Worm (Caenorhabditis elegans) whole organism, L2 larva: ENCODE data around the gene mrpl-46.

Experiments
- C34F6.9 ChIP-seq: fragments of 150-350 bp; optimal IDR thresholded peaks from 2 replicates; lab custom pipeline; 2014; ENCODE audit warnings: missing biosample characterization, missing genetic modification characterization
- F13H6.1 ChIP-seq: sonication (generic microtip); optimal IDR thresholded peaks from 2 replicates; lab custom pipeline; 2016; ENCODE audit warnings: missing genetic modification characterization, missing compliant biosample characterization
- R02D3.7 ChIP-seq: fragments of 150-350 bp; optimal IDR thresholded peaks from 2 replicates; lab custom pipeline; 2014; ENCODE audit warnings: missing biosample characterization, missing genetic modification characterization
- Y55F3AM.14 ChIP-seq: fragments of 200-800 bp; sonication (Bioruptor generic); optimal IDR thresholded peaks from 2 replicates; lab custom pipeline; 2018; ENCODE audit warnings: mild to moderate bottlenecking, missing genetic modification characterization, missing compliant biosample characterization
- ZK546.5 ChIP-seq: sonication (generic microtip); optimal IDR thresholded peaks from 2 replicates; lab custom pipeline; 2017; ENCODE audit warnings: missing biosample characterization, missing genetic modification characterization
- alr-1 ChIP-seq: fragments of 150-350 bp; optimal IDR thresholded peaks from 2 replicates; lab custom pipeline; 2014; ENCODE audit warnings: missing biosample characterization, missing genetic modification characterization
- aly-2 ChIP-seq: fragments of 150-350 bp; optimal IDR thresholded peaks from 2 replicates; lab custom pipeline; 2014; ENCODE audit warnings: missing biosample characterization, missing genetic modification characterization
- ama-1 ChIP-seq: fragments of 150-350 bp; optimal IDR thresholded peaks from 2 replicates; lab custom pipeline; 2018; ENCODE audit warnings: inconsistent platforms
- blmp-1 ChIP-seq: sonication (generic microtip); optimal IDR thresholded peaks from 2 replicates; lab custom pipeline; 2017; ENCODE audit warnings: missing genetic modification characterization, mild to moderate bottlenecking, missing compliant biosample characterization, antibody characterized with exemption, moderate library complexity; ENCODE audit not compliant: insufficient read depth
- ceh-16 ChIP-seq: fragments of 150-350 bp; optimal IDR thresholded peaks from 2 replicates; lab custom pipeline; 2014; ENCODE audit warnings: missing biosample characterization, missing genetic modification characterization
- crh-2 ChIP-seq: sonication (generic microtip); optimal IDR thresholded peaks from 2 replicates; lab custom pipeline; 2017; ENCODE audit warnings: missing biosample characterization, missing genetic modification characterization
- egl-27 ChIP-seq: sonication (generic microtip); optimal IDR thresholded peaks from 3 replicates; lab custom pipeline; 2017; ENCODE audit warnings: missing biosample characterization, missing genetic modification reagents, missing genetic modification characterization
- elt-1 ChIP-seq: fragments of 150-350 bp; optimal IDR thresholded peaks from 2 replicates; lab custom pipeline; 2014; ENCODE audit warnings: missing biosample characterization, missing genetic modification characterization
- fos-1 ChIP-seq: fragments of 150-350 bp; optimal IDR thresholded peaks from 2 replicates; lab custom pipeline; 2014; ENCODE audit warnings: missing biosample characterization, missing genetic modification characterization
- lin-11 ChIP-seq: fragments of 150-350 bp; sonication (generic microtip); optimal IDR thresholded peaks from 2 replicates; lab custom pipeline; 2014; ENCODE audit warnings: missing biosample characterization, missing genetic modification characterization, inconsistent platforms, mixed read lengths
- lin-13 ChIP-seq: fragments of 150-350 bp; optimal IDR thresholded peaks from 2 replicates; lab custom pipeline; 2014; ENCODE audit warnings: missing biosample characterization, missing genetic modification reagents, missing genetic modification characterization
- lin-39 ChIP-seq: fragments of 150-350 bp; optimal IDR thresholded peaks from 2 replicates; lab custom pipeline; 2014; ENCODE audit warnings: missing biosample characterization, missing genetic modification reagents, missing genetic modification characterization
- lsy-2 ChIP-seq, 2 experiments: fragments of 150-350 bp in 1 of 2; sonication (generic microtip) in 1 of 2; optimal IDR thresholded peaks; 2 replicates each; lab custom pipeline; 2014 to 2017; ENCODE audit warnings: missing biosample characterization in 2 of 2, missing genetic modification characterization in 2 of 2
- mab-5 ChIP-seq: fragments of 150-350 bp; optimal IDR thresholded peaks from 2 replicates; lab custom pipeline; 2014; ENCODE audit warnings: missing biosample characterization, missing genetic modification characterization
- mbf-1 ChIP-seq: sonication (generic microtip); optimal IDR thresholded peaks from 2 replicates; lab custom pipeline; 2017; ENCODE audit warnings: missing biosample characterization, missing genetic modification characterization
- nhr-10 ChIP-seq: sonication (generic microtip); optimal IDR thresholded peaks from 2 replicates; lab custom pipeline; 2017; ENCODE audit warnings: missing biosample characterization, missing genetic modification characterization
- nhr-12 ChIP-seq: fragments of 150-350 bp; optimal IDR thresholded peaks from 2 replicates; lab custom pipeline; 2014; ENCODE audit warnings: missing biosample characterization, missing genetic modification characterization
- nhr-129 ChIP-seq: fragments of 150-350 bp; optimal IDR thresholded peaks from 2 replicates; lab custom pipeline; 2014; ENCODE audit warnings: missing biosample characterization, missing genetic modification characterization
- nhr-21 ChIP-seq: fragments of 150-350 bp; optimal IDR thresholded peaks from 2 replicates; lab custom pipeline; 2014; ENCODE audit warnings: missing biosample characterization, missing genetic modification characterization
- nhr-237 ChIP-seq: fragments of 150-350 bp; optimal IDR thresholded peaks from 2 replicates; lab custom pipeline; 2014; ENCODE audit warnings: missing biosample characterization, missing genetic modification characterization
- nhr-25 ChIP-seq: fragments of 150-350 bp; sonication (generic microtip); optimal IDR thresholded peaks from 3 replicates; lab custom pipeline; 2014; ENCODE audit warnings: missing biosample characterization, missing genetic modification characterization
- nhr-6 ChIP-seq: fragments of 150-350 bp; optimal IDR thresholded peaks from 2 replicates; lab custom pipeline; 2014; ENCODE audit warnings: missing biosample characterization, missing genetic modification characterization
- nhr-77 ChIP-seq: fragments of 150-350 bp; optimal IDR thresholded peaks from 2 replicates; lab custom pipeline; 2014; ENCODE audit warnings: missing biosample characterization, missing genetic modification characterization
- peb-1 ChIP-seq: fragments of 150-350 bp; optimal IDR thresholded peaks from 2 replicates; lab custom pipeline; 2014; ENCODE audit warnings: missing biosample characterization, missing genetic modification characterization
- sem-4 ChIP-seq: fragments of 150-350 bp; optimal IDR thresholded peaks from 2 replicates; lab custom pipeline; 2014; ENCODE audit warnings: missing biosample characterization, missing genetic modification reagents, missing genetic modification characterization
- skn-1 ChIP-seq: sonication (generic microtip); optimal IDR thresholded peaks from 2 replicates; lab custom pipeline; 2017; ENCODE audit warnings: missing biosample characterization, missing genetic modification characterization
- sma-3 ChIP-seq: sonication (generic microtip); optimal IDR thresholded peaks from 2 replicates; lab custom pipeline; 2016; ENCODE audit warnings: missing genetic modification reagents, missing genetic modification characterization, missing compliant biosample characterization
- snpc-4 ChIP-seq: fragments of 150-350 bp; optimal IDR thresholded peaks from 2 replicates; lab custom pipeline; 2014; ENCODE audit warnings: missing biosample characterization, missing genetic modification characterization
- unc-39 ChIP-seq: fragments of 150-350 bp; optimal IDR thresholded peaks from 2 replicates; lab custom pipeline; 2014; ENCODE audit warnings: missing biosample characterization, missing genetic modification characterization
- unc-55 ChIP-seq: fragments of 150-350 bp; sonication (generic microtip); optimal IDR thresholded peaks from 3 replicates; lab custom pipeline; 2014; ENCODE audit warnings: missing biosample characterization, missing genetic modification reagents, missing genetic modification characterization
- unc-62 ChIP-seq: fragments of 150-350 bp; optimal IDR thresholded peaks from 2 replicates; lab custom pipeline; 2014; ENCODE audit warnings: missing biosample characterization, missing genetic modification reagents, missing genetic modification characterization
- zag-1 ChIP-seq: fragments of 150-350 bp; optimal IDR thresholded peaks from 2 replicates; lab custom pipeline; 2014; ENCODE audit warnings: missing biosample characterization, missing genetic modification characterization
- ztf-1 ChIP-seq: fragments of 200-800 bp; sonication (Bioruptor generic); conservative IDR thresholded peaks from 2 replicates; pipeline ENCODE4 v1.3.6; 2022; ENCODE audit warnings: missing genetic modification characterization, missing compliant biosample characterization
- ztf-4 ChIP-seq: fragments of 150-350 bp; optimal IDR thresholded peaks from 2 replicates; lab custom pipeline; 2014; ENCODE audit warnings: missing biosample characterization, missing genetic modification characterization

Gene mrpl-46

DNA sequence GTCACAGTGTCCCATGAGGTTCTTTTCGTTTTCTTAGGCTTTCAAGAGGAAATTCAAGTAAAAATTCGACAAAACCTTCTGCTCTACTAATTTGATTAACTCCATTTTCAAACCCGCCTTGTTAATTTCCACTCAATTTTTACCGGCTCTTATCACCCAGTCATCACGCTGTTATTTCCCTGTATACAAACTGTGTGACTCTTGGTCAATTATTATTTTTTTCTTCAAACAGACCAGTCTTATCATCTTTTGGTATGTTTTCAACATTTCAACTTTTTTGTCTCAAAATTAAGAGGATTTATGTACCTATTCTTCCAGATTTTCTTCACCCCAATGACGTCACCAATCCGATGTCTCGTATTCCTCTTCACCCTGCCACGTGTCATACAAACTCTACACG lies 22.1 kb upstream of the mrpl-46 start, which contains the start of gene ugt-52:
Gene ugt-52 (plus strand): TSS at position 301 of the 400 bp plus-strand sequence.
- TF ChIP-seq nhr-10 (tag; lab: Kevin White, UChicago), result no peak
- no peak for TF ChIP-seq alr-1 (tag; lab: Kevin White, UChicago)
- TF ChIP-seq blmp-1 (tag; lab: Kevin White, UChicago), result no peak
- TF ChIP-seq lin-11 (tag; lab: Kevin White, UChicago), result no peak
- TF ChIP-seq, all 48 proteins: peak for 0

- TF ChIP-seq C34F6.9 (tag; lab: Kevin White, UChicago), result no peak
- no peak for TF ChIP-seq skn-1
- no peak for TF ChIP-seq aly-2 (tag; lab: Kevin White, UChicago)
- no peak for TF ChIP-seq snpc-4 (tag; lab: Kevin White, UChicago)
- no peak for TF ChIP-seq ama-1 (lab: Kevin White, UChicago)
- TF ChIP-seq R02D3.7 (tag; lab: Kevin White, UChicago), result no peak
- no peak for TF ChIP-seq F13H6.1 (tag; lab: Kevin White, UChicago)
- TF ChIP-seq unc-55 (GFP tag; lab: Kevin White, UChicago), result no peak
- no peak for TF ChIP-seq nhr-77 (tag; lab: Kevin White, UChicago)
- TF ChIP-seq, all 48 proteins: peak for 0
These were observed 18.2 kb upstream of the mrpl-46 start for ce11 chrIV:782393-782792.

DNA sequence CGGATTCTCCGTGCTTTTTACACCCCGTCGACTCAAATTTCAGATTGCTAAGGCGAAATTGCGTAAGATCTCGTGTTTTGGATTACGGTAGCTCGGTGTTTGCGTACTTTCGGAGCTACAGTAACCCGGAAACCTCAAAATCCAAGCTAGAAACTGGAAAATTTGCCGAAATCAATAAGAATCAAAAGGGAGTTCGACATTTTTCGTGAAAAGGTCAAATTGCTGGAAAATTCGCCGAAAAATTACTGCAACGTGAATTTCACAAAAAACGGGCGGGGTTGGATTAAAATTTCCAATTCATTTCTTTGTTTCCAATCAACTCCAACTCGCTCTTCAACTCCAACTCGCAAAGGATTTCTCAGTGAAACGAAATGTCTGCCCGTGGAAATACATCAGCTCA lies 12.9 kb upstream of the mrpl-46 start, which contains the start of gene F56B3.6:
Gene F56B3.6 (plus strand): TSS at position 301 of the 400 bp plus-strand sequence.
- no peak for TF ChIP-seq zag-1 (tag; lab: Kevin White, UChicago)

DNA sequence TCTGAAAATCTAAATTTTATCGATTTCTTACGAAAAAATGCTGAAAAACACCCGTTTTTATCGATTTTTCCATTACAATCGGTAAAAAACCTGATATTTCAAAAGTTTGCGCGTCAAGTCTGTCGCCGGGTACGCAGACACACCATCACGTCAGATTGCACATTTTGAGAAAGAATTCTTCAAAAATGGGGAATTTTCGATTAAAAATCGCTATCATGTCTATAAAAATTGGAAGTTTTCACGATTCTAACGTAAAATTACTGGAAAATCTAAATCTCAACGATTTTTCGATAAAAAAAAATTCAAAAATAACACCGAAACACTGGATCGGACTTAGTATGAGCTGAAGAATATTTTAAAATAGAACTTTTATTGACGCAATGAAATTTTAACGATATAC lies 6.3 kb upstream of the mrpl-46 start, which contains the start of gene F56B3.4:
Gene F56B3.4 (minus strand): TSS at position 1 of the 400 bp plus-strand sequence.
- no peak for TF ChIP-seq blmp-1 (tag; lab: Kevin White, UChicago)
- TF ChIP-seq nhr-12 (tag; lab: Kevin White, UChicago), result no peak
- no peak for TF ChIP-seq aly-2 (tag; lab: Kevin White, UChicago)
- no peak for TF ChIP-seq lin-13 (GFP tag; lab: Kevin White, UChicago)
- no peak for TF ChIP-seq fos-1 (tag; lab: Kevin White, UChicago)
- no peak for TF ChIP-seq unc-55 (GFP tag; lab: Kevin White, UChicago)
- no peak for TF ChIP-seq peb-1
- TF ChIP-seq F13H6.1 (tag; lab: Kevin White, UChicago), result no peak
- no peak for TF ChIP-seq ZK546.5
- TF ChIP-seq ceh-16 (tag; lab: Kevin White, UChicago), result no peak

ce11 chrIV:795383-795872 lies 5.2 kb upstream of the mrpl-46 start, which contains the start of gene skr-18:
Gene skr-18, minus strand, starts transcription at chrIV:795433.
- TF ChIP-seq unc-62, result no peak
- no peak for TF ChIP-seq sem-4 (tag; lab: Kevin White, UChicago)
- TF ChIP-seq ztf-1 (GFP tag; lab: Robert Waterston, UW), result no peak
- TF ChIP-seq mbf-1, result no peak
- TF ChIP-seq lin-39 (tag; lab: Kevin White, UChicago), result no peak
- no peak for TF ChIP-seq fos-1 (tag; lab: Kevin White, UChicago)
- TF ChIP-seq Y55F3AM.14, result no peak
- no peak for TF ChIP-seq elt-1 (tag; lab: Kevin White, UChicago)
- TF ChIP-seq peb-1, result no peak
- no peak for TF ChIP-seq mab-5 (tag; lab: Kevin White, UChicago)
- no peak for TF ChIP-seq nhr-6 (tag; lab: Kevin White, UChicago)
- no peak for TF ChIP-seq R02D3.7 (tag; lab: Kevin White, UChicago)

- TF ChIP-seq crh-2 (peak; percentile 56), elt-1 (tag; lab: Kevin White, UChicago) (no peak), sem-4 (tag; lab: Kevin White, UChicago) (no peak), egl-27 (tag; lab: Kevin White, UChicago) (peak; percentile 32), C34F6.9 (tag; lab: Kevin White, UChicago) (peak; percentile 91), ama-1 (lab: Kevin White, UChicago) (no peak), sma-3 (peak; percentile 94), nhr-6 (tag; lab: Kevin White, UChicago) (peak; percentile 43), ceh-16 (tag; lab: Kevin White, UChicago) (peak; percentile 25), F13H6.1 (tag; lab: Kevin White, UChicago) (peak; percentile 68), nhr-21 (tag; lab: Kevin White, UChicago) (peak; percentile 13), lin-13 (GFP tag; lab: Kevin White, UChicago) (peak; percentile 80), nhr-10 (tag; lab: Kevin White, UChicago) (peak; percentile 37), nhr-77 (tag; lab: Kevin White, UChicago) (no peak), unc-55 (GFP tag; lab: Kevin White, UChicago) (peak; percentile 87), nhr-237 (tag; lab: Kevin White, UChicago) (no peak), nhr-129 (tag; lab: Kevin White, UChicago) (peak; percentile 39), unc-39 (tag; lab: Kevin White, UChicago) (no peak), R02D3.7 (tag; lab: Kevin White, UChicago) (no peak), Y55F3AM.14 (peak; percentile 50), snpc-4 (tag; lab: Kevin White, UChicago) (peak; percentile 26), lsy-2 (tag; optimal IDR thresholded peaks at IDR 0.05; lab: Kevin White, UChicago) (peak; percentile 48 to 88), nhr-25 (tag; lab: Kevin White, UChicago) (peak; percentile 66), fos-1 (tag; lab: Kevin White, UChicago) (peak; percentile 44), ztf-4 (peak; percentile 1), zag-1 (tag; lab: Kevin White, UChicago) (no peak), lin-11 (tag; lab: Kevin White, UChicago) (no peak)
These were observed 4.0 kb upstream of the mrpl-46 start, which contains the start of the genes F56B3.11 and ech-5 for ce11 chrIV:796521-797073. Gene F56B3.11, minus strand, starts transcription at chrIV:796571. Gene ech-5, plus strand, starts transcription at chrIV:797023.
